Fruit fly (Drosophila melanogaster) whole organism, embryonic: ENCODE measurements around the gene CG17562.

Experiments used
- Blimp-1 ChIP-seq: fragments of 200-800 bp; sonication (Bioruptor generic); optimal IDR thresholded peaks from 3 replicates; lab custom pipeline; 2018; ENCODE audit warnings: missing biosample characterization, missing genetic modification characterization, mild to moderate bottlenecking, moderate library complexity, missing genetic modification reagents
- CG12391 ChIP-seq: fragments of 200-800 bp; sonication (Bioruptor generic); optimal IDR thresholded peaks from 3 replicates; lab custom pipeline; 2018; ENCODE audit warnings: missing biosample characterization, mild to moderate bottlenecking, missing genetic modification characterization, moderate library complexity
- CG6689 ChIP-seq: fragments of 200-800 bp; sonication (Bioruptor generic); IDR thresholded peaks from 2 replicates; pipeline ENCODE4 v1.3.6; 2022; ENCODE audit warnings: missing biosample characterization, missing genetic modification characterization
- Eip74EF ChIP-seq, 2 experiments: fragments of 200-800 bp in 1 of 2; fragments of >200 bp in 1 of 2; sonication (Bioruptor generic) in 1 of 2; optimal IDR thresholded peaks; 2 replicates each; lab custom pipeline; 2017 to 2019; ENCODE audit warnings: missing biosample characterization in 2 of 2, missing genetic modification characterization in 2 of 2, mild to moderate bottlenecking in 1 of 2, moderate library complexity in 1 of 2
- sens ChIP-seq: fragments of 200-800 bp; sonication (Bioruptor generic); peaks from one replicate; lab custom pipeline; 2016; ENCODE audit warnings: missing biosample characterization, missing genetic modification characterization

dm6 chr3R:16591407-16591806 lies 23.7 kb upstream of the CG17562 start:
- TF ChIP-seq CG12391 = no peak
- TF ChIP-seq Eip74EF (GFP tag; optimal IDR thresholded peaks at IDR 0.05; lab: Kevin White, UChicago) = no peak
- TF ChIP-seq CG6689 = no peak
- peak; percentile 80 for TF ChIP-seq Blimp-1 (GFP tag; lab: Kevin White, UChicago)
- no peak for TF ChIP-seq sens (GFP tag; lab: Kevin White, UChicago)
